Worm (Caenorhabditis elegans): ENCODE results near the gene F46G10.4.

Gene F46G10.4

DNA sequence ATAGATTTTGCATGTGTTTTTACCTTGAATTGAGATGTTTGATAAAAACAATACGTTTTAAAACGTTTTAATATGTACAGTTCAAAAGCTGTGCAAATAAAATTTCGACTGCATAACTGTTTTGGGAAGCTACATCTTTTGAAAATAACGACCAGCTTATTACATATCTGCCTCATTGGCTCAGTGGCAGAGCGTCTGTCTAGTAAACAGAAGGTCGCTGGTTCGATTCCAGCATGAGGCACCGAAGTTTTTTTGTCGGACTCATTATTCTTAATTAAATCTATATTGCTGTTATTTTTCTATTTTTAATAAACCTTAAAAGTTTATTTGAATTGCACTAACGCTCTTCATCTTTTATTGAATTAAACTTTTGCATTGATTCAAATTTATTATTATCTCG, 40.8 kb upstream of the F46G10.4 start (continued):
- TF ChIP-seq F26F4.8 (GFP tag; conservative IDR thresholded peaks at IDR 0.05), result 0 out of 2 replicates have a peak, but pooled peaks have one; percentile 54
- TF ChIP-seq ama-1 (optimal IDR thresholded peaks at IDR 0.05), result no peak
- no peak for TF ChIP-seq unc-130 (GFP tag; optimal IDR thresholded peaks at IDR 0.05)
- TF ChIP-seq ceh-28 (tag; optimal IDR thresholded peaks at IDR 0.05), result no peak
- peak; percentile 47; the same call in 1 of the 2 replicates for TF ChIP-seq lim-7 (GFP tag; IDR thresholded peaks at IDR 0.05)
- no peak for TF ChIP-seq lin-1 (GFP tag; IDR thresholded peaks at IDR 0.05)
- TF ChIP-seq D1046.2 (GFP tag; IDR thresholded peaks at IDR 0.05), result no peak
- TF ChIP-seq rbr-2 (tag; optimal IDR thresholded peaks at IDR 0.05), result no peak
- TF ChIP-seq daf-16 (GFP tag; optimal IDR thresholded peaks at IDR 0.05), result peak in 1 of 2 experiments; percentile 54
- TF ChIP-seq daf-16 (tag; optimal IDR thresholded peaks at IDR 0.05), result no peak

DNA sequence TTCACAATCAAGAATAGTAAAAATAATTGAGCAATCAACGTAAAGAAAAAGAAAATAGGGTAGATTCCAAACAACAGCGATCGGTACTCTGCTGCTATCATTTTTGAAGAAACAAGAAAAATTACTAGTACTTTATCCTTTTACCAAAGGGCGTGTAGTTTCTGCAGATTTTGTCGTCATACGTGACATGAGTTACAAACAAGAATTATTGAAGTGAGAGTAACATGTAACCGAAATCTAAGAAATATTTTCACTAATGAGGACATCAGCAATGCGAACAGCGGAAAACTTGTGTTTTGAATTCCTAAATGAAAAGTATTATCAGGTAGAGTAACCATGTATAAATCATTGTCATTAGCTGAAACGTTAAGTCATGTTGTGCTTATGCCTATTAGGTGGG, 39.2 kb upstream of the F46G10.4 start, which contains the start of gene srd-36:
Gene srd-36, minus strand, starts transcription at position 101 of the 400 bp plus-strand sequence.
- TF ChIP-seq ztf-11 (tag; optimal IDR thresholded peaks at IDR 0.05) (no peak), nhr-102 (tag; optimal IDR thresholded peaks at IDR 0.05) (no peak), nhr-48 (tag; optimal IDR thresholded peaks at IDR 0.05) (no peak), Y75B8A.6 (GFP tag; IDR thresholded peaks at IDR 0.05) (no peak), aha-1 (tag) (no peak), pqm-1 (tag; optimal IDR thresholded peaks at IDR 0.05) (no peak), ZK337.2 (GFP tag; IDR thresholded peaks at IDR 0.05) (no peak), dpl-1 (GFP tag; optimal IDR thresholded peaks at IDR 0.05) (no peak), daf-16 (GFP tag; optimal IDR thresholded peaks at IDR 0.05) (no peak), daf-16 (tag; optimal IDR thresholded peaks at IDR 0.05) (no peak), Y105C5A.15 (GFP tag; IDR thresholded peaks at IDR 0.05) (no peak), nhr-6 (tag; optimal IDR thresholded peaks at IDR 0.05) (no peak)

DNA sequence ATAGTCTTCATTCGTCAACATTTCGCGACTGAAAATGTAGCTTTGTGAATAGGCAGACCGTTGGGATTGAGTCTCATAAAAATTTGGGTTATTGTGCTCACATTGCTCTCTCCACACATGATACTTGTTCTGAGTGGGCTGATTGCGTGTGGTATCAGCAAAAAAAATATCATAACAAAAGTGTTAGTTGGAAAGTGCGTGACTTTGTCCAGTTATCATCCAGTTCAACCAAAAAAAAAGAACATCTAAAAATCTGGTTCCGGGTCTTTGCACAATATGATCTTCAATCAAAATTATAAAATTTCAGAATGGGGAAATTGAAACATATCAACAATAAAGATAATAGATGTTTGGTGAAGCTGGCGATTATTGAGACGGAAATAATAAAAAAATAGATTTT, 33.3 kb upstream of the F46G10.4 start, which contains the start of gene srd-39:
Gene srd-39, minus strand, starts transcription at position 101 of the 400 bp plus-strand sequence.
- TF ChIP-seq lin-38 (GFP tag; IDR thresholded peaks at IDR 0.05), result no peak
- TF ChIP-seq Y105C5A.15 (GFP tag; IDR thresholded peaks at IDR 0.05), result no peak
- no peak for TF ChIP-seq F10B5.3 (tag; optimal IDR thresholded peaks at IDR 0.05)
- TF ChIP-seq nhr-237 (tag; optimal IDR thresholded peaks at IDR 0.05), result no peak
- TF ChIP-seq pqm-1 (tag; optimal IDR thresholded peaks at IDR 0.05), result no peak
- no peak for TF ChIP-seq F37D6.2 (tag; optimal IDR thresholded peaks at IDR 0.05)
- TF ChIP-seq daf-19 (GFP tag; conservative IDR thresholded peaks at IDR 0.05), result no peak
- TF ChIP-seq fkh-10 (GFP tag; optimal IDR thresholded peaks at IDR 0.05), result no peak
- TF ChIP-seq nhr-42 (GFP tag; IDR thresholded peaks at IDR 0.05), result no peak
- no peak for TF ChIP-seq lin-1 (GFP tag; IDR thresholded peaks at IDR 0.05)
- TF ChIP-seq ceh-28 (tag; optimal IDR thresholded peaks at IDR 0.05), result no peak

DNA sequence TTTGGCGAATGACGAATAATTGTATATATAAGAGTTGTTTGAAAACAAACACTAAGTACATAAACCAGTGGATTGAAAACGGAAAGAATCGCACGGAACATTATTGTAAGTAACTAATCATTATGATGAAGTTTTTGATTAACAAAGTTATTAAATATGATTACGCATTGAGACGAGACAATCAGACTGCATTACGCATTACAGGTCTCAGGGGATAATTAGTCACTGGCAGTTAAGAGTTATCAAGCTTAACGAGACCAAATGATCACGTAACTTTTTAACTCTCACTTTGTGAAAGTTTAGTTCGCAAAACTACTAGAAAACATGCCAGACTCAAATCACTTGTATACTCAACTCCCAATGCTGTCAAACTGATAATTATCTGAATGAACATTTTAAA, 30.5 kb upstream of the F46G10.4 start, which contains the start of gene srd-42:
Gene srd-42, minus strand, starts transcription at position 101 of the 400 bp plus-strand sequence.
- TF ChIP-seq daf-12 (tag; optimal IDR thresholded peaks at IDR 0.05) (no peak), lin-29 (GFP tag; IDR thresholded peaks at IDR 0.05) (no peak), F10B5.3 (tag; optimal IDR thresholded peaks at IDR 0.05) (no peak), ztf-7 (tag; optimal IDR thresholded peaks at IDR 0.05) (no peak), zip-2 (tag; optimal IDR thresholded peaks at IDR 0.05) (no peak), Y5F2A.4 (GFP tag; optimal IDR thresholded peaks at IDR 0.05) (no peak), lin-38 (GFP tag; IDR thresholded peaks at IDR 0.05) (no peak), lir-3 (tag; optimal IDR thresholded peaks at IDR 0.05) (no peak), T20F7.1 (GFP tag; optimal IDR thresholded peaks at IDR 0.05) (no peak), tag-97 (GFP tag; IDR thresholded peaks at IDR 0.05) (no peak), Y105C5A.15 (GFP tag; IDR thresholded peaks at IDR 0.05) (no peak), fos-1 (tag; optimal IDR thresholded peaks at IDR 0.05) (no peak), lin-39 (tag; optimal IDR thresholded peaks at IDR 0.05) (no peak), egl-43 (GFP tag; IDR thresholded peaks at IDR 0.05) (no peak), cey-2 (tag; optimal IDR thresholded peaks at IDR 0.05; ENCODE audit: borderline replicate concordance, insufficient read depth) (no peak), fkh-10 (GFP tag; optimal IDR thresholded peaks at IDR 0.05) (no peak), lsy-2 (tag; optimal IDR thresholded peaks at IDR 0.05) (no peak), snpc-1.2 (GFP tag; IDR thresholded peaks at IDR 0.05) (no peak), F49E8.2 (tag; optimal IDR thresholded peaks at IDR 0.05; ENCODE audit: borderline replicate concordance) (no peak)
